Fruit fly (Drosophila melanogaster) whole organism, pupa: ENCODE measurements around the gene HLH4C.

Experiments used
- CG10348 ChIP-seq: fragments of 200-800 bp; sonication (Bioruptor generic); IDR thresholded peaks from 2 replicates; pipeline ENCODE4 v1.3.6; 2022; ENCODE audit warnings: missing biosample characterization, missing genetic modification characterization
- CG12605 ChIP-seq: fragments of 200-800 bp; sonication (Bioruptor generic); IDR thresholded peaks from 2 replicates; pipeline ENCODE4 v1.3.6; 2022; ENCODE audit warnings: missing biosample characterization, missing genetic modification characterization
- CG13204 ChIP-seq: fragments of 200-800 bp; sonication (Bioruptor generic); optimal IDR thresholded peaks from 2 replicates; lab custom pipeline; 2018; ENCODE audit warnings: missing biosample characterization, mild to moderate bottlenecking, missing genetic modification characterization, moderate library complexity
- CG14655 ChIP-seq: fragments of 200-800 bp; sonication (Bioruptor generic); optimal IDR thresholded peaks from 3 replicates; lab custom pipeline; 2017; ENCODE audit warnings: mild to moderate bottlenecking, missing biosample characterization, missing genetic modification reagents, missing genetic modification characterization
- CG15710 ChIP-seq: fragments of 200-800 bp; sonication (Bioruptor generic); optimal IDR thresholded peaks from 2 replicates; lab custom pipeline; 2018; ENCODE audit warnings: missing biosample characterization, mild to moderate bottlenecking, missing genetic modification characterization, moderate library complexity
- CG17806 ChIP-seq: fragments of 200-800 bp; sonication (Bioruptor generic); optimal IDR thresholded peaks from 2 replicates; lab custom pipeline; 2018; ENCODE audit warnings: missing biosample characterization, mild to moderate bottlenecking, missing genetic modification characterization, moderate library complexity
- CG32121 ChIP-seq: fragments of 200-800 bp; sonication (Bioruptor generic); IDR thresholded peaks from 2 replicates; pipeline ENCODE4 v1.3.6; 2022; ENCODE audit warnings: missing biosample characterization, missing genetic modification characterization
- CG34367 ChIP-seq: fragments of 200-800 bp; sonication (Bioruptor generic); optimal IDR thresholded peaks from 2 replicates; lab custom pipeline; 2018; ENCODE audit warnings: missing biosample characterization, mild to moderate bottlenecking, missing genetic modification characterization
- CG4496 ChIP-seq: fragments of 200-800 bp; sonication (Bioruptor generic); IDR thresholded peaks from 3 replicates; pipeline ENCODE4 v1.3.6; 2022; ENCODE audit warnings: missing biosample characterization, missing genetic modification characterization
- CG8159 ChIP-seq: fragments of 200-800 bp; sonication (Bioruptor generic); optimal IDR thresholded peaks from 3 replicates; lab custom pipeline; 2018; ENCODE audit warnings: missing biosample characterization, mild to moderate bottlenecking, missing genetic modification characterization, moderate library complexity
- CG8301 ChIP-seq: fragments of 200-800 bp; sonication (Bioruptor generic); optimal IDR thresholded peaks from 2 replicates; lab custom pipeline; 2018; ENCODE audit warnings: missing biosample characterization, mild to moderate bottlenecking, missing genetic modification characterization
- CG9948 ChIP-seq: fragments of 200-800 bp; sonication (Bioruptor generic); optimal IDR thresholded peaks from 2 replicates; lab custom pipeline; 2018; ENCODE audit warnings: missing biosample characterization, mild to moderate bottlenecking, missing genetic modification characterization, moderate library complexity
- D1 ChIP-seq: fragments of 200-800 bp; sonication (Bioruptor generic); optimal IDR thresholded peaks from 2 replicates; lab custom pipeline; 2018; ENCODE audit warnings: missing biosample characterization, mild to moderate bottlenecking, missing genetic modification characterization, moderate library complexity
- EcR ChIP-seq: fragments of 200-800 bp; sonication (Bioruptor generic); optimal IDR thresholded peaks from 3 replicates; lab custom pipeline; 2019; ENCODE audit warnings: missing biosample characterization, missing genetic modification characterization, mild to moderate bottlenecking, moderate library complexity, missing genetic modification reagents
- Ets98B ChIP-seq: fragments of 200-800 bp; sonication (Bioruptor generic); IDR thresholded peaks from 2 replicates; pipeline ENCODE4 v1.3.6; 2022; ENCODE audit warnings: missing biosample characterization, missing genetic modification characterization
- Pif1A ChIP-seq: fragments of 200-800 bp; sonication (Bioruptor generic); optimal IDR thresholded peaks from 3 replicates; lab custom pipeline; 2016; ENCODE audit warnings: missing biosample characterization, missing genetic modification characterization
- Pif1B ChIP-seq: fragments of 200-800 bp; sonication (Bioruptor generic); optimal IDR thresholded peaks from 3 replicates; lab custom pipeline; 2016; ENCODE audit warnings: missing biosample characterization, missing genetic modification characterization
- Snoo ChIP-seq: fragments of 200-800 bp; sonication (Bioruptor generic); optimal IDR thresholded peaks from 3 replicates; lab custom pipeline; 2017; ENCODE audit warnings: missing biosample characterization, mild to moderate bottlenecking, missing genetic modification characterization, inconsistent platforms
- fd96Ca ChIP-seq: fragments of 200-800 bp; sonication (Bioruptor generic); IDR thresholded peaks from 3 replicates; pipeline ENCODE4 v1.3.6; 2022; ENCODE audit warnings: missing biosample characterization, missing genetic modification characterization
- gl ChIP-seq: fragments of 200-800 bp; sonication (Bioruptor generic); optimal IDR thresholded peaks from 2 replicates; lab custom pipeline; 2018; ENCODE audit warnings: missing biosample characterization, mild to moderate bottlenecking, missing genetic modification characterization
- rn ChIP-seq: fragments of 200-800 bp; sonication (Bioruptor generic); IDR thresholded peaks from 2 replicates; pipeline ENCODE4 v1.3.6; 2022; ENCODE audit warnings: missing biosample characterization, missing genetic modification characterization

HLH4C gene

DNA sequence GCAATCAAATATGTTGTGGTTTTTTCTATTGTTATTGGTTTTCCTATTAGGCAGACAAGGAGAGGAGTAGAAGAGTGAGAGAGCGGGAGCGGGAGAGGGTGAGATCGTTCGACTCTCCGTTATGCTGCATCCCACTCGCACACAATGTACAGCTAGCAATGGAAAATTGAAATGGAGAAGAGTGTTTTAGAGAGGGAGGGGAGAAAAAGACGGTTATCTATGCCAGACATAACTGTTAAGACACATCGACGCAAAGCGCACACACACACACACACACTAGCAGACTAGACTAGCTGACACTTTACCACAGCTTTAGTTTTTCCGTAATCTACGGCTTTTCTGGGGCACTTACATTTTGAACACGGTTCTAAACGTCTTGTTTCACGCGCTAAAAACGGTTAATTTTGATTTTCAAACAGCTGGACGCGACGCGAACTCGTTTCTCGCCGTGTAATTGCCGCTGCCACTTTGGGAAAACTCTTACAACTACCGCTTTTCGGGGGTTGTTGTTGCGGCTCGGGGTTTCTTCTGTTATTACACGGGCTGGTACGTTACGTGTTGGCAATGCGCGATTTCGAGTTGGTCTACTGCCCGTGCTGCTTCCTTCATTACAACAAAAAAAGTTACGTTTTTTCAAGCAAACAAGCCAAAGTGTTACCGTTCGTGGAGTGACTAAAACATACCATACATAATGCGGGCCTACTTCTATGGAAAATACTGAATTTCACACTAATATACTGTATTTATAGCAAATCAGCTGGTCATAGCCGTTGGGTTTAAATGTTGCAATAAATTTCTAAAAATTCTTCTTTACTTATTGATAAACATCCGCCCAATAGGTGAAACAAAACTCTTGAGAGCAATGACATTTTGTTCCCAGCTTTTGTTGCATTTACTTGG lies 31.9 kb upstream of the HLH4C start, which contains the start of gene fzr:
TSS of gene fzr (minus strand) at position 625 of the 900 bp plus-strand sequence.
- TF ChIP-seq CG4496 (GFP tag; lab: Robert Waterston, UW) = peak; percentile 16; the same call in 1 of the 3 replicates
- TF ChIP-seq rn (GFP tag; lab: Robert Waterston, UW) = no peak
- TF ChIP-seq, all 21 proteins: peak for 1

DNA sequence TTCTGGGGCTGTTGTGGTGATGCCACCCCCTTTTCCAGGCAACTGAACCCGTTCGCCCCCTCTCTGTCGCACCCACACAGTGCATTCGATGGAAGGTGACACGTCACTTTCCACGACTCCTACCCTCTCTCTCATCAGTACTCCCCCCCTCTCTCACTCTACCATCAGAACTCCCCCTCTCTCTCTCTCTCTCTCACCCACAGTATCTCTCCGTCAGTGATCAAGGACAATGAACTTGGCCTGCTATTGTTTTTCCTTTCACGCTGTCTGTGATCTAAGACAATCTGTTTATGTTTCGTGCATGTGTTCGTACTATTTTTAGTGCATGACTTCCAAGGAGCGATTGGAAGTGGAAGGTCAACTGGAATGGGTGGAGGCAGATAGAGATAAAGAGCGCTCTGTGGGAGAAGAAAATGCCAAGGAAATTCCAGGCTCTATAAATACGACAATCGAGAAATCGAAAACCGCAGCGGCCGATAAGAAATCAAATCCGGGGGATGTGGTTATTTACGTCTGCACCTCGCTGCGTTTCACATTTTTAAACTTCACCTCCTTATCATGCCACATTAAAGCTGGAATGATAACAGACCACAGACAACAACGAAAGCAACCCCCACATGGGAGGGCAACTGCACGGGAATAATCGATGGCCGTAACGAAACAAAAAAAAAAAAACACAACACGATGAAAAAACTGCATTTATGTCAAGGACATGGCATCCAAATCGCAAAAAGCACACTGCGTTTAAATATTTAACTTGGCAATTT lies 31.1 kb upstream of the HLH4C start:
- TF ChIP-seq CG34367 (tag; lab: Kevin White, UChicago) (no peak), CG12605 (no peak), Ets98B (GFP tag; lab: Robert Waterston, UW) (no peak), Snoo (tag; lab: Kevin White, UChicago) (no peak), CG32121 (no peak), EcR (GFP tag; lab: Kevin White, UChicago) (peak; percentile 91)
- TF ChIP-seq, all 21 proteins: peak for 1

dm6 chrX:4677427-4677826 lies 30.2 kb upstream of the HLH4C start:
- TF ChIP-seq CG8301 (tag; lab: Kevin White, UChicago) = no peak
- no peak for TF ChIP-seq EcR (GFP tag; lab: Kevin White, UChicago)
- peak; percentile 1 for TF ChIP-seq Pif1B (GFP tag; lab: Kevin White, UChicago)
- peak; percentile 52; the same call in 1 of the 3 replicates for TF ChIP-seq CG4496 (GFP tag; lab: Robert Waterston, UW)
- TF ChIP-seq Ets98B (GFP tag; lab: Robert Waterston, UW) = 0 out of 2 replicates have a peak, but pooled peaks have one; percentile 13
- no peak for TF ChIP-seq CG13204 (GFP tag; lab: Kevin White, UChicago)

DNA sequence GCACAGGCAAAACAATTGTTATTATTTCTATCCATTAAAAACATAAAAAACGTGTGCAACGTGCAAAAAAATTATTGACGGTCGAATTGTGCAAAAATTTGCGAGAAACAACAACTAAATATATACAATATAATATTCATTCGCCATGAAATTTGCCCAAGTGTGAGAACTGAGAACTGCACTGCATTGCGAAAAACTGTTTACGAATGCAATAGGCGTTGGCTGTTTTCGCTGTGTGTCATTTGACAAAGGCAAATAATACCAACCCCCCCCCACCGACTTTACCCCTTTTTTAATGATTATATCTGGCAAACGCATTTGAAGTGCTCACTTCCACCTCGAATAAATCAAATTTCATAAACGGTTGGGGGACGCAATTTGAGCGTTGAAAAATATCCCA lies 27.8 kb upstream of the HLH4C start:
- TF ChIP-seq CG12605 (no peak), CG34367 (tag; lab: Kevin White, UChicago) (no peak), EcR (GFP tag; lab: Kevin White, UChicago) (no peak), Pif1B (GFP tag; lab: Kevin White, UChicago) (no peak), CG8159 (tag; lab: Kevin White, UChicago) (no peak), CG9948 (tag; lab: Kevin White, UChicago) (no peak), CG8301 (tag; lab: Kevin White, UChicago) (no peak), rn (GFP tag; lab: Robert Waterston, UW) (no peak), fd96Ca (GFP tag; lab: Robert Waterston, UW) (no peak), CG13204 (GFP tag; lab: Kevin White, UChicago) (no peak), CG15710 (tag; lab: Kevin White, UChicago) (no peak), CG32121 (no peak), Snoo (tag; lab: Kevin White, UChicago) (no peak)

DNA sequence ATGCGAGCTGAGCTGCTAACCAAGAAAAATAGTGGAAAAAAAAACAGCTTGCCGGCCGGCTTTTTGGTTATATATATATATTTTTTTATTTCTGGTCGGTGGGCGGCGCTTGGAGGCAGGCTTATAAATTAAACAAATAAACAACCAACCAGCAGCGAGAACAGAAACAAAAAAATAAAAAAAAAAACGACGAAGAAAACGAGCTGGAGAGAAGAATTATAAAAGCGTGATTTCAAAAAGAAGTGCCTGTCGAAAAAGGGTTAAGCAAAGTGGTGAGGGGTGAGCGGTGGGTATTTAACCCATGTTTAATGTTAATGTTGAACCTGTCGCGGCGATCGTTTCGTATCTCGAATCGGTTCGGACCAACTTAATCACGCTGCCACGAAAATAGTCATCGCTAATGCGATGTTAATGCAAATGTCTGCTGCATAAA lies 24.0 kb upstream of the HLH4C start:
- peak; percentile 18 for TF ChIP-seq gl (tag; lab: Kevin White, UChicago)
- no peak for TF ChIP-seq CG34367 (tag; lab: Kevin White, UChicago)
- TF ChIP-seq CG17806 = no peak
- TF ChIP-seq CG9948 (tag; lab: Kevin White, UChicago) = no peak
- TF ChIP-seq CG12605 = no peak
- TF ChIP-seq CG14655 = no peak
- no peak for TF ChIP-seq fd96Ca (GFP tag; lab: Robert Waterston, UW)
- no peak for TF ChIP-seq CG13204 (GFP tag; lab: Kevin White, UChicago)
- TF ChIP-seq CG10348 (GFP tag; lab: Robert Waterston, UW) = no peak
- no peak for TF ChIP-seq CG32121
- TF ChIP-seq Snoo (tag; lab: Kevin White, UChicago) = no peak
- no peak for TF ChIP-seq CG4496 (GFP tag; lab: Robert Waterston, UW)
- TF ChIP-seq D1 (tag; lab: Kevin White, UChicago) = no peak
- TF ChIP-seq CG15710 (tag; lab: Kevin White, UChicago) = no peak
- no peak for TF ChIP-seq CG8301 (tag; lab: Kevin White, UChicago)
- TF ChIP-seq Pif1A (GFP tag; lab: Kevin White, UChicago) = peak; percentile 17
- no peak for TF ChIP-seq rn (GFP tag; lab: Robert Waterston, UW)
- TF ChIP-seq Pif1B (GFP tag; lab: Kevin White, UChicago) = no peak
- TF ChIP-seq EcR (GFP tag; lab: Kevin White, UChicago) = peak; percentile 53
- peak; percentile 22 for TF ChIP-seq CG8159 (tag; lab: Kevin White, UChicago)
- TF ChIP-seq Ets98B (GFP tag; lab: Robert Waterston, UW) = no peak
- TF ChIP-seq, all 21 proteins: peak for 4

DNA sequence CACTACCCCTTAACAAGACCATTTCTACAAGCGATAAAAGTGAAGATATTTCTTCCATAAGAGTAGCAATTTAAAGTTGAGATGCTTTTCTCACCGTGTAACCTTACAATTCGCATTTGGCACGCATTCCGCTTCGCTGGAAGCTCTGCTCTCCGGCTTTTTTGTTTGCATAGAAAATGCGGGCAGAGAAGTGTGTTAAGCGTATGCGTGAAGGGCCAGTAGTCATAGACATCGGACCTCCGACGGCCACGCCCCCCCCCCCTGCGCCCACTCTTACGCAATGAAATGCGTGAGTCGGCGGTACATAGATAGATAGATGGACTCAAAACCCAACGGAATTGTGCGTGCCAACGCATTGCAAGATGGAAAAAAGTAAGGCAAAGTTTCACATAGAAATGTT lies 22.2 kb upstream of the HLH4C start:
- no peak for TF ChIP-seq Pif1A (GFP tag; lab: Kevin White, UChicago)
- no peak for TF ChIP-seq Snoo (tag; lab: Kevin White, UChicago)
- no peak for TF ChIP-seq CG13204 (GFP tag; lab: Kevin White, UChicago)
- TF ChIP-seq rn (GFP tag; lab: Robert Waterston, UW) = no peak
- no peak for TF ChIP-seq CG4496 (GFP tag; lab: Robert Waterston, UW)
- TF ChIP-seq Pif1B (GFP tag; lab: Kevin White, UChicago) = no peak
- TF ChIP-seq CG14655 = no peak
- peak; percentile 10; the same call in 1 of the 2 replicates for TF ChIP-seq Ets98B (GFP tag; lab: Robert Waterston, UW)
- TF ChIP-seq CG12605 = no peak
- TF ChIP-seq D1 (tag; lab: Kevin White, UChicago) = no peak
- no peak for TF ChIP-seq gl (tag; lab: Kevin White, UChicago)
- no peak for TF ChIP-seq CG9948 (tag; lab: Kevin White, UChicago)
- no peak for TF ChIP-seq CG8301 (tag; lab: Kevin White, UChicago)
- TF ChIP-seq fd96Ca (GFP tag; lab: Robert Waterston, UW) = 0 out of 3 replicates have a peak, but pooled peaks have one; percentile 10
